Worm (Caenorhabditis elegans): ENCODE results near the gene T05A10.6.

Gene T05A10.6

DNA sequence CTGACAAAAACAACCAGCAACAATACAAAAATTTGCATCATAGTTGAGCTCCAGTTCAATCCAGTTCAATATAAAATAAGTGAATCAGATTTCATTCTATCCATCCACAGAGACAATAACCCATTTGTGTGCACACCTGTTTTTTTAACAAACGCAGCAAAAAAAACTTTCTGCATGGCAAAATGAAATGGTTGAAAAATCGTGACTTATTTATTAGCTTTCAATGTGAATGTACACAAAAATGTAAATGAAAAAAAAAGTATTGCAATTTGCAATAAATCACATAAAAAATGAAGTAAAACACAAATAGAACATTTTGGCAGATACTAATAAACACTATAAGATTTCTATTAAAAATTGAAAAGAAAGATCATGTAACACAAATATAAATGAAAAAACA, at the start of gene T05A10.6:
T05A10.6 (minus strand) TSS at position 101 of the 400 bp plus-strand sequence.
- no peak for TF ChIP-seq cog-1 (tag; optimal IDR thresholded peaks at IDR 0.05)
- TF ChIP-seq flt-1 (GFP tag; IDR thresholded peaks at IDR 0.05): no peak
- TF ChIP-seq T22C8.4 (GFP tag; IDR thresholded peaks at IDR 0.05): no peak
- TF ChIP-seq tab-1 (GFP tag; IDR thresholded peaks at IDR 0.05): no peak
- no peak for TF ChIP-seq ztf-29 (GFP tag; IDR thresholded peaks at IDR 0.05)
- TF ChIP-seq med-1 (GFP tag; optimal IDR thresholded peaks at IDR 0.05; ENCODE audit: insufficient read depth): no peak
- no peak for TF ChIP-seq ref-1 (GFP tag; conservative IDR thresholded peaks at IDR 0.05)
- no peak for TF ChIP-seq klf-2 (GFP tag; conservative IDR thresholded peaks at IDR 0.05)

- no peak for TF ChIP-seq flt-1 (GFP tag; IDR thresholded peaks at IDR 0.05)
- TF ChIP-seq klf-2 (GFP tag; conservative IDR thresholded peaks at IDR 0.05): no peak
- TF ChIP-seq med-1 (GFP tag; optimal IDR thresholded peaks at IDR 0.05; ENCODE audit: insufficient read depth): no peak
- TF ChIP-seq ztf-23 (GFP tag; IDR thresholded peaks at IDR 0.05): no peak
- TF ChIP-seq T22C8.4 (GFP tag; IDR thresholded peaks at IDR 0.05): no peak
- TF ChIP-seq cog-1 (tag; optimal IDR thresholded peaks at IDR 0.05): no peak
- no peak for TF ChIP-seq ref-1 (GFP tag; conservative IDR thresholded peaks at IDR 0.05)
Measured at ce11 chrX:10844137-10844536, 49.6 kb upstream of the T05A10.6 start.

DNA sequence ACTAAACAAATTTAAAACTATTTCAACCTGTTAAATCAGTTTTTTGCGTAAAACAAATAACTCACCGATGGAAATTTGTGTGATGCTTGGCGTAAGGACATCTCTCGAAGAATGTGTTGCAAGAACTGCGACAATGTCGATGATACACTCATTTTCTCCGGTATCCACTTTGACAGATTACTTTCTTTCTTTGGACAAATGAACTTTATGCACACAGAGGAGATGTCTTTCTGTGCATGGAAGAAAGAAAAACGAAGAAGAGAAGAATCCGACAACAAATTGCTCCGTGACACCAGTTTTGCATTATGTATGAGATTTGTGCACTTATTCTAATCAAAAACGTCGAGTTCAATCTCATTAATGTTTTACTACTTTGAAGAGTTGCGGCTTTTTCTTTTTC, 44.0 kb upstream of the T05A10.6 start, which contains the start of gene plc-1:
plc-1 (minus strand) TSS at position 101 of the 400 bp plus-strand sequence.
- TF ChIP-seq ref-1 (GFP tag; conservative IDR thresholded peaks at IDR 0.05): no peak
- no peak for TF ChIP-seq ztf-29 (GFP tag; IDR thresholded peaks at IDR 0.05)
- no peak for TF ChIP-seq med-1 (GFP tag; optimal IDR thresholded peaks at IDR 0.05; ENCODE audit: insufficient read depth)
- TF ChIP-seq tab-1 (GFP tag; IDR thresholded peaks at IDR 0.05): no peak
- no peak for TF ChIP-seq cog-1 (tag; optimal IDR thresholded peaks at IDR 0.05)
- no peak for TF ChIP-seq klf-2 (GFP tag; conservative IDR thresholded peaks at IDR 0.05)
- TF ChIP-seq flt-1 (GFP tag; IDR thresholded peaks at IDR 0.05): no peak
- no peak for TF ChIP-seq T22C8.4 (GFP tag; IDR thresholded peaks at IDR 0.05)
- TF ChIP-seq ztf-23 (GFP tag; IDR thresholded peaks at IDR 0.05): no peak

DNA sequence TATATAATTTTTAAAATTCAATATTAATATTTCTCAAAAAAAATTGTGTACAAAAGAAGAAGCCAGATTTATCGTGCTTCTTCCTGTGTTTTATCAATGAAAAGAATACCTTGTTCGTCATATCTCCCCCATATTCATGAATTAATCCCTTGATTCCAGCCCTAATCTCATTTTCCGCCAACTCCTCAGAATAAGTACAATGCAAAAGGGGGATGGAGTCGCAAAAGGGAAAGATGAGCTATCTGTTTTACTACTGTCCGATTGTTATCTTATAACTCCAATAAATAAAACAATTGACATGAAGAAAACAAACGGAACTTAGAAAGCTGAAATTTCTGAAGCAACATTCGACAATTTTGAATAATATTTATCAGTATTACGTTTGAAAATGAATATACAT, 43.1 kb upstream of the T05A10.6 start:
- TF ChIP-seq ztf-29 (GFP tag; IDR thresholded peaks at IDR 0.05) (no peak), T22C8.4 (GFP tag; IDR thresholded peaks at IDR 0.05) (no peak), ztf-23 (GFP tag; IDR thresholded peaks at IDR 0.05) (no peak), cog-1 (tag; optimal IDR thresholded peaks at IDR 0.05) (no peak), ref-1 (GFP tag; conservative IDR thresholded peaks at IDR 0.05) (no peak), flt-1 (GFP tag; IDR thresholded peaks at IDR 0.05) (no peak), med-1 (GFP tag; optimal IDR thresholded peaks at IDR 0.05; ENCODE audit: insufficient read depth) (no peak), klf-2 (GFP tag; conservative IDR thresholded peaks at IDR 0.05) (no peak), tab-1 (GFP tag; IDR thresholded peaks at IDR 0.05) (no peak)

ce11 chrX:10834568-10834967, 40.0 kb upstream of the T05A10.6 start:
- TF ChIP-seq tab-1 (GFP tag; IDR thresholded peaks at IDR 0.05) (no peak), klf-2 (GFP tag; conservative IDR thresholded peaks at IDR 0.05) (no peak), ref-1 (GFP tag; conservative IDR thresholded peaks at IDR 0.05) (no peak), flt-1 (GFP tag; IDR thresholded peaks at IDR 0.05) (no peak), cog-1 (tag; optimal IDR thresholded peaks at IDR 0.05) (no peak), T22C8.4 (GFP tag; IDR thresholded peaks at IDR 0.05) (no peak), med-1 (GFP tag; optimal IDR thresholded peaks at IDR 0.05; ENCODE audit: insufficient read depth) (no peak), ztf-29 (GFP tag; IDR thresholded peaks at IDR 0.05) (no peak), ztf-23 (GFP tag; IDR thresholded peaks at IDR 0.05) (no peak)

DNA sequence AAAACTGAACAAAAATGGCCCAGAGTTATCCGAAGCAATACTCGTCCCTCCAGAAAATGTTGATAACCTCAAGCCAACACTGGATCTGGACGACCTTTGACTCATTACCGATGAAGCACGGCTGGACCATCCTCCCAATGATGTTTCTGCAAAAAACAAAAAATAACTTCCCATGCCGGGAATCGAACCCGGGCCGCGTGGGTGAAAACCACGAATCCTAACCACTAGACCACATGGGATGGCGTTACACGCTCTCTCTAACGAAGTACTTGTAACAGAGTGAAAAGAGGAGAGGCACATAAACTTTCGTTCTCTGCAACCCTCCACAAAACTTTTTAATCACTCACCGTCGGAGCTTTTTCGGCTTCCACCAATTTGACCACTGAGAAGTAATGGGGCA, 26.6 kb upstream of the T05A10.6 start:
- TF ChIP-seq ztf-29 (GFP tag; IDR thresholded peaks at IDR 0.05) (peak; percentile 70), cog-1 (tag; optimal IDR thresholded peaks at IDR 0.05) (peak; percentile 11), klf-2 (GFP tag; conservative IDR thresholded peaks at IDR 0.05) (peak; percentile 58; the same call in 1 of the 2 replicates), T22C8.4 (GFP tag; IDR thresholded peaks at IDR 0.05) (peak; percentile 72; the same call in 1 of the 2 replicates), med-1 (GFP tag; optimal IDR thresholded peaks at IDR 0.05; ENCODE audit: insufficient read depth) (peak; percentile 12), ztf-23 (GFP tag; IDR thresholded peaks at IDR 0.05) (peak; percentile 86), tab-1 (GFP tag; IDR thresholded peaks at IDR 0.05) (no peak; the same call in 1 of the 2 replicates), flt-1 (GFP tag; IDR thresholded peaks at IDR 0.05) (peak; percentile 85), ref-1 (GFP tag; conservative IDR thresholded peaks at IDR 0.05) (peak; percentile 69)

DNA sequence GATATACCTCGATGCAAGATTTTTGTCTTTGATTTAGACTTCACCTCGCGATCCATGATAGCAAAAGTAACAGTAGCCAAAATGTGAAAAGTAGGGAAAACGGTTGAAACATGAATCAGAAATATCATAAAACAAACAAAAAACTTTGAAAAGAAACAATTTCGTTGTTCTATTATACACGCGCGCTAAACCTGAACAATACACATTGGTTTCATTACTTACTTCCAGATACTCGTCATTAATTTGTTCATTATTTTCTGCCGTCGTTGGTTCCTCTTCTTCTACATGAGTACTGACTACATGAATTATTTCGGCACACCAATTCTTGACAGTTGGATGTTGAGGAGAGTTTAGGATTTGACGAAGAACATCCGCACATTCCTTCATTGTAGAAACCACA, 26.0 kb upstream of the T05A10.6 start, which contains the start of gene F31B12.3:
F31B12.3 (minus strand) TSS at position 101 of the 400 bp plus-strand sequence.
- TF ChIP-seq tab-1 (GFP tag; IDR thresholded peaks at IDR 0.05) (no peak), med-1 (GFP tag; optimal IDR thresholded peaks at IDR 0.05; ENCODE audit: insufficient read depth) (no peak), ref-1 (GFP tag; conservative IDR thresholded peaks at IDR 0.05) (no peak), T22C8.4 (GFP tag; IDR thresholded peaks at IDR 0.05) (no peak), ztf-23 (GFP tag; IDR thresholded peaks at IDR 0.05) (no peak), flt-1 (GFP tag; IDR thresholded peaks at IDR 0.05) (no peak), cog-1 (tag; optimal IDR thresholded peaks at IDR 0.05) (no peak), ztf-29 (GFP tag; IDR thresholded peaks at IDR 0.05) (no peak), klf-2 (GFP tag; conservative IDR thresholded peaks at IDR 0.05) (no peak)

DNA sequence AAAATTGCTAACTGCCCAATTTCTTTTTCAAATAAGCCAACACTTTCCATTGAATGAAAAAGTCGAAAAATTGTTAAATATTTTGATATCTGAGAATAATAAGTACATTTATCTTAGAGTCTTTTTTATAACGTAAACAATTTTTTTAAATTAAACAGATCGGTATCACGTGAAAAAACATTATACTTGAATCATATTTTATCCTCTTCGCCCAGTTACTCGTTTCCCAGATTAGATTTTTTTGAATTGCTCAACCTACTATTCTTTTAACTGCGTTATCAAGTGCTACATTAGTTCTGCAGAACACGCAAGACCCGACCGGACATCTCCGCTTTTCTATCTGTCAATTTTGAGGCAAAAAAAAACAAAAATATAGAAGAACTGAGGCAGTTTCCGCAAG, 9.9 kb upstream of the T05A10.6 start, which contains the start of gene F31B12.4:
F31B12.4 (plus strand) TSS at position 301 of the 400 bp plus-strand sequence.
- TF ChIP-seq ref-1 (GFP tag; conservative IDR thresholded peaks at IDR 0.05) (no peak), flt-1 (GFP tag; IDR thresholded peaks at IDR 0.05) (no peak), T22C8.4 (GFP tag; IDR thresholded peaks at IDR 0.05) (no peak), med-1 (GFP tag; optimal IDR thresholded peaks at IDR 0.05; ENCODE audit: insufficient read depth) (no peak)

DNA sequence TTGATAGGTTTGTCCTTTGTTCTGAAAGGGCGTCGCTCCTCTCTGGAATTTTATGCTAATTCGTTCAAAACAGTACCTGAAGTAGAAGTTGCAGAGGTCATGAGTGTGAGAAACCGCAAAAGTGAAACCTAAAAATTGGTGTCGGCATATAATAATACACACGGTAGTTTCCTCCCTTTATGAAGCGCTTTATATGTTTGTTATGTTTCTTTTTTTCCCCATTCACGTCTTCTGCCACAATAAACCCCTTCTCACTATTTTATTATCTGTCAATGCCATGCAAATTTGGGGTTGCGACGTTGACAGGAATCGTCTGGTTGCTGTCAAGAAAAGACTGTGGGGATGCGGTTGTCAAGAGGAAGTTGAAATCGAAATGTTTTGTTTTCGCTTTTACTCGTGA, 2.1 kb downstream of the T05A10.6 start, which contains the start of gene vap-2:
vap-2 (minus strand) TSS at position 101 of the 400 bp plus-strand sequence.
- TF ChIP-seq ztf-29 (GFP tag; IDR thresholded peaks at IDR 0.05) (no peak), ztf-23 (GFP tag; IDR thresholded peaks at IDR 0.05) (no peak), tab-1 (GFP tag; IDR thresholded peaks at IDR 0.05) (no peak), ref-1 (GFP tag; conservative IDR thresholded peaks at IDR 0.05) (no peak), med-1 (GFP tag; optimal IDR thresholded peaks at IDR 0.05; ENCODE audit: insufficient read depth) (no peak), klf-2 (GFP tag; conservative IDR thresholded peaks at IDR 0.05) (no peak), flt-1 (GFP tag; IDR thresholded peaks at IDR 0.05) (no peak), T22C8.4 (GFP tag; IDR thresholded peaks at IDR 0.05) (no peak), cog-1 (tag; optimal IDR thresholded peaks at IDR 0.05) (no peak)
